Worm (Caenorhabditis elegans) whole organism, L4 larva: ENCODE results near the gene skih-2.
A peak's percentile ranks its signal among the peaks of the same experiment; 100 is the strongest.

Experiments
- D1046.2 ChIP-seq: fragments of 200-800 bp; sonication (Bioruptor generic); IDR thresholded peaks from 2 replicates; pipeline ENCODE4 v1.3.6; 2022; ENCODE audit warnings: missing genetic modification characterization, missing compliant biosample characterization
- F44E2.7 ChIP-seq: fragments of 200-800 bp; sonication (Bioruptor generic); IDR thresholded peaks from 2 replicates; pipeline ENCODE4 v2.1.2; 2022; ENCODE audit warnings: missing genetic modification characterization, missing compliant biosample characterization
- F49E8.2 ChIP-seq: sonication (generic microtip); optimal IDR thresholded peaks from 2 replicates; lab custom pipeline; 2016; ENCODE audit warnings: missing compliant biosample characterization, mild to moderate bottlenecking, missing genetic modification characterization, borderline replicate concordance
- Y105C5A.15 ChIP-seq: fragments of 200-800 bp; sonication (Bioruptor generic); IDR thresholded peaks from 2 replicates; pipeline ENCODE4 v1.3.6; 2022; ENCODE audit warnings: missing genetic modification characterization, missing compliant biosample characterization
- Y5F2A.4 ChIP-seq: fragments of 200-800 bp; sonication (Bioruptor generic); optimal IDR thresholded peaks from 2 replicates; lab custom pipeline; 2018; ENCODE audit warnings: mild to moderate bottlenecking, missing genetic modification characterization, missing compliant biosample characterization
- Y75B8A.6 ChIP-seq: fragments of 200-800 bp; sonication (Bioruptor generic); IDR thresholded peaks from 2 replicates; pipeline ENCODE4 v1.3.6; 2022; ENCODE audit warnings: missing genetic modification reagents, missing genetic modification characterization, missing compliant biosample characterization
- ZK337.2 ChIP-seq: fragments of 200-800 bp; sonication (Bioruptor generic); IDR thresholded peaks from 2 replicates; pipeline ENCODE4 v1.3.6; 2022; ENCODE audit warnings: missing genetic modification reagents, missing genetic modification characterization, missing compliant biosample characterization
- ceh-28 ChIP-seq: fragments of 150-350 bp; optimal IDR thresholded peaks from 2 replicates; lab custom pipeline; 2014; ENCODE audit warnings: missing biosample characterization, missing genetic modification reagents, missing genetic modification characterization
- ces-1 ChIP-seq: fragments of 150-350 bp; sonication (generic microtip); optimal IDR thresholded peaks from 4 replicates; lab custom pipeline; 2014; ENCODE audit warnings: missing biosample characterization, missing genetic modification reagents, missing genetic modification characterization
- daf-19 ChIP-seq: fragments of 200-800 bp; sonication (Bioruptor generic); conservative IDR thresholded peaks from 2 replicates; pipeline ENCODE4 v1.3.6; 2022; ENCODE audit warnings: missing genetic modification characterization, missing compliant biosample characterization
- dmd-9 ChIP-seq: fragments of 200-800 bp; sonication (Bioruptor generic); IDR thresholded peaks from 2 replicates; pipeline ENCODE4 v1.3.6; 2022; ENCODE audit warnings: missing genetic modification reagents, missing genetic modification characterization, missing compliant biosample characterization
- dve-1 ChIP-seq: sonication (generic microtip); optimal IDR thresholded peaks from 2 replicates; lab custom pipeline; 2017; ENCODE audit warnings: antibody characterized with exemption, mild to moderate bottlenecking, missing genetic modification characterization, missing compliant biosample characterization; ENCODE audit not compliant: insufficient read depth
- egl-43 ChIP-seq: fragments of 200-800 bp; sonication (Bioruptor generic); IDR thresholded peaks from 2 replicates; pipeline ENCODE4 v1.3.6; 2022; ENCODE audit warnings: missing genetic modification reagents, missing genetic modification characterization, missing compliant biosample characterization
- fos-1 ChIP-seq: fragments of 150-350 bp; optimal IDR thresholded peaks from 2 replicates; lab custom pipeline; 2014; ENCODE audit warnings: missing biosample characterization, missing genetic modification characterization
- gei-8 ChIP-seq: fragments of 200-800 bp; sonication (Bioruptor generic); optimal IDR thresholded peaks from 2 replicates; lab custom pipeline; 2018; ENCODE audit warnings: mild to moderate bottlenecking, missing genetic modification characterization, missing compliant biosample characterization
- hlh-30 ChIP-seq: sonication (generic microtip); optimal IDR thresholded peaks from 2 replicates; lab custom pipeline; 2017; ENCODE audit warnings: antibody characterized with exemption, mild to moderate bottlenecking, missing genetic modification characterization, missing compliant biosample characterization; ENCODE audit not compliant: insufficient read depth
- hmg-1.1 ChIP-seq: fragments of 200-800 bp; sonication (Bioruptor generic); IDR thresholded peaks from 2 replicates; pipeline ENCODE4 v1.3.6; 2022; ENCODE audit warnings: missing genetic modification reagents, missing genetic modification characterization, missing compliant biosample characterization
- jun-1 ChIP-seq: fragments of 150-350 bp; optimal IDR thresholded peaks from 2 replicates; lab custom pipeline; 2014; ENCODE audit warnings: missing biosample characterization, missing genetic modification reagents, missing genetic modification characterization
- lin-1 ChIP-seq: fragments of 200-800 bp; sonication (Bioruptor generic); IDR thresholded peaks from 2 replicates; pipeline ENCODE4 v1.3.6; 2022; ENCODE audit warnings: missing genetic modification reagents, missing genetic modification characterization, missing compliant biosample characterization
- lin-13 ChIP-seq: fragments of 150-350 bp; optimal IDR thresholded peaks from 2 replicates; lab custom pipeline; 2014; ENCODE audit warnings: missing biosample characterization, missing genetic modification reagents, missing genetic modification characterization
- lin-15B ChIP-seq: fragments of 150-350 bp; sonication (generic microtip); optimal IDR thresholded peaks from 3 replicates; lab custom pipeline; 2014; ENCODE audit warnings: missing biosample characterization, missing genetic modification characterization
- lin-38 ChIP-seq: fragments of 200-800 bp; sonication (Bioruptor generic); IDR thresholded peaks from 2 replicates; pipeline ENCODE4 v1.3.6; 2022; ENCODE audit warnings: missing genetic modification reagents, missing genetic modification characterization, missing compliant biosample characterization
- lin-39 ChIP-seq: fragments of 150-350 bp; optimal IDR thresholded peaks from 2 replicates; lab custom pipeline; 2014; ENCODE audit warnings: missing biosample characterization, missing genetic modification reagents, missing genetic modification characterization
- madf-5 ChIP-seq, 2 experiments: fragments of 200-800 bp; sonication (Bioruptor generic); IDR thresholded peaks; 2 replicates each; pipeline ENCODE4 v1.3.6; 2022; ENCODE audit warnings: missing compliant biosample characterization in 2 of 2, missing genetic modification characterization in 2 of 2
- madf-9 ChIP-seq: fragments of 200-800 bp; sonication (Bioruptor generic); conservative IDR thresholded peaks from 2 replicates; pipeline ENCODE4 v1.3.6; 2022; ENCODE audit warnings: missing genetic modification reagents, missing genetic modification characterization, missing compliant biosample characterization
- mep-1 ChIP-seq: fragments of 150-350 bp; sonication (generic microtip); optimal IDR thresholded peaks from 3 replicates; lab custom pipeline; 2014; ENCODE audit warnings: missing biosample characterization, missing genetic modification characterization
- mes-2 ChIP-seq: sonication (generic microtip); optimal IDR thresholded peaks from 2 replicates; lab custom pipeline; 2016; ENCODE audit warnings: missing genotype, mild to moderate bottlenecking, missing genetic modification characterization, missing compliant biosample characterization; ENCODE audit not compliant: poor library complexity, severe bottlenecking
- mxl-2 ChIP-seq: fragments of 200-800 bp; sonication (Bioruptor generic); conservative IDR thresholded peaks from 2 replicates; pipeline ENCODE4 v1.3.6; 2022; ENCODE audit warnings: missing genetic modification reagents, missing genetic modification characterization, missing compliant biosample characterization
- mxl-3 ChIP-seq: fragments of 200-800 bp; sonication (Bioruptor generic); optimal IDR thresholded peaks from 2 replicates; lab custom pipeline; 2018; ENCODE audit warnings: mild to moderate bottlenecking, missing genetic modification characterization, missing compliant biosample characterization
- nhr-10 ChIP-seq: fragments of 150-350 bp; optimal IDR thresholded peaks from 2 replicates; lab custom pipeline; 2014; ENCODE audit warnings: missing biosample characterization, missing genetic modification characterization
- nhr-102 ChIP-seq: sonication (generic microtip); optimal IDR thresholded peaks from 2 replicates; lab custom pipeline; 2016; ENCODE audit warnings: mild to moderate bottlenecking, missing genetic modification characterization, moderate library complexity, missing compliant biosample characterization
- nhr-11 ChIP-seq: fragments of 150-350 bp; optimal IDR thresholded peaks from 2 replicates; lab custom pipeline; 2014; ENCODE audit warnings: missing biosample characterization, missing genetic modification characterization
- nhr-111 ChIP-seq: fragments of 200-800 bp; sonication (Bioruptor generic); optimal IDR thresholded peaks from 2 replicates; lab custom pipeline; 2018; ENCODE audit warnings: mild to moderate bottlenecking, missing genetic modification characterization, missing compliant biosample characterization
- nhr-25 ChIP-seq: sonication (generic microtip); optimal IDR thresholded peaks from 2 replicates; lab custom pipeline; 2017; ENCODE audit warnings: missing genetic modification characterization, mild to moderate bottlenecking, missing compliant biosample characterization, antibody characterized with exemption, moderate library complexity, borderline replicate concordance; ENCODE audit not compliant: insufficient read depth
- nhr-76 ChIP-seq: fragments of 150-350 bp; optimal IDR thresholded peaks from 2 replicates; lab custom pipeline; 2014; ENCODE audit warnings: missing biosample characterization, missing genetic modification characterization
- nhr-77 ChIP-seq: fragments of 150-350 bp; optimal IDR thresholded peaks from 2 replicates; lab custom pipeline; 2014; ENCODE audit warnings: missing biosample characterization, missing genetic modification characterization
- php-3 ChIP-seq: fragments of 200-800 bp; sonication (Bioruptor generic); IDR thresholded peaks from 2 replicates; pipeline ENCODE4 v1.3.6; 2022; ENCODE audit warnings: missing genetic modification reagents, missing genetic modification characterization, missing compliant biosample characterization
- pqm-1 ChIP-seq: sonication (generic microtip); optimal IDR thresholded peaks from 2 replicates; lab custom pipeline; 2017; ENCODE audit warnings: missing biosample characterization, missing genetic modification characterization
- saeg-2 ChIP-seq: fragments of 200-800 bp; sonication (Bioruptor generic); IDR thresholded peaks from 2 replicates; pipeline ENCODE4 v1.3.6; 2022; ENCODE audit warnings: missing genetic modification reagents, missing genetic modification characterization, missing compliant biosample characterization
- snpc-1.2 ChIP-seq: fragments of 200-800 bp; sonication (Bioruptor generic); IDR thresholded peaks from 2 replicates; pipeline ENCODE4 v1.3.6; 2022; ENCODE audit warnings: missing genetic modification reagents, missing genetic modification characterization, missing compliant biosample characterization
- snpc-4 ChIP-seq: fragments of 150-350 bp; optimal IDR thresholded peaks from 2 replicates; lab custom pipeline; 2014; ENCODE audit warnings: missing biosample characterization, missing genetic modification characterization
- spr-1 ChIP-seq: sonication (generic microtip); optimal IDR thresholded peaks from 2 replicates; lab custom pipeline; 2016; ENCODE audit warnings: mild to moderate bottlenecking, missing genetic modification characterization, missing compliant biosample characterization
- spr-3 ChIP-seq: fragments of 200-800 bp; sonication (Bioruptor generic); optimal IDR thresholded peaks from 2 replicates; lab custom pipeline; 2018; ENCODE audit warnings: mild to moderate bottlenecking, missing genetic modification characterization, missing compliant biosample characterization
- tag-97 ChIP-seq: fragments of 200-800 bp; sonication (Bioruptor generic); IDR thresholded peaks from 2 replicates; pipeline ENCODE4 v1.3.6; 2022; ENCODE audit warnings: missing genetic modification characterization, missing compliant biosample characterization
- unc-130 ChIP-seq: sonication (generic microtip); optimal IDR thresholded peaks from 2 replicates; lab custom pipeline; 2016; ENCODE audit warnings: missing genetic modification reagents, missing genetic modification characterization, missing compliant biosample characterization
- unc-62 ChIP-seq, 3 experiments: fragments of 150-350 bp in 1 of 3; sonication (generic microtip); optimal IDR thresholded peaks in 2 of 3; peaks in 1 of 3; 1 replicate in 1 of 3; 2 replicates in 2 of 3; lab custom pipeline; 2014 to 2017; ENCODE audit warnings: missing biosample characterization in 3 of 3, missing genetic modification characterization in 3 of 3, missing genetic modification reagents in 3 of 3, missing genotype in 1 of 3
- vab-7 ChIP-seq: fragments of 200-800 bp; sonication (Bioruptor generic); IDR thresholded peaks from 2 replicates; pipeline ENCODE4 v1.3.6; 2022; ENCODE audit warnings: missing genetic modification reagents, missing genetic modification characterization, missing compliant biosample characterization
- zag-1 ChIP-seq: fragments of 150-350 bp; optimal IDR thresholded peaks from 2 replicates; lab custom pipeline; 2014; ENCODE audit warnings: missing biosample characterization, missing genetic modification characterization
- zfp-3 ChIP-seq: fragments of 200-800 bp; sonication (Bioruptor generic); conservative IDR thresholded peaks from 2 replicates; pipeline ENCODE4 v1.3.6; 2022; ENCODE audit warnings: missing genetic modification reagents, missing genetic modification characterization, missing compliant biosample characterization

Gene skih-2

ce11 chrIV:11142314-11143227 is at the start of gene skih-2:
skih-2 (minus strand) TSS chrIV:11142364.
- TF ChIP-seq nhr-111 (GFP tag; lab: Kevin White, UChicago) = no peak
- peak; percentile 21; the same call in 1 of the 2 replicates for TF ChIP-seq snpc-1.2 (GFP tag; lab: Robert Waterston, UW)
- no peak for TF ChIP-seq spr-1
- no peak for TF ChIP-seq lin-13 (GFP tag; lab: Kevin White, UChicago)
- no peak for TF ChIP-seq Y105C5A.15
- TF ChIP-seq lin-39 (tag; lab: Kevin White, UChicago) = no peak
- no peak for TF ChIP-seq Y5F2A.4 (GFP tag; lab: Kevin White, UChicago)
- TF ChIP-seq gei-8 (GFP tag; lab: Kevin White, UChicago) = no peak
- no peak for TF ChIP-seq ZK337.2 (GFP tag; lab: Robert Waterston, UW)
- TF ChIP-seq mes-2 = no peak
- TF ChIP-seq pqm-1 = no peak
- TF ChIP-seq F49E8.2 (tag; lab: Kevin White, UChicago) = peak; percentile 64
- no peak for TF ChIP-seq fos-1 (tag; lab: Kevin White, UChicago)
- no peak for TF ChIP-seq zag-1
- TF ChIP-seq nhr-102 (tag; lab: Kevin White, UChicago) = no peak
- no peak for TF ChIP-seq Y75B8A.6 (GFP tag; lab: Robert Waterston, UW)
- no peak for TF ChIP-seq ces-1 (GFP tag; lab: Kevin White, UChicago)
- TF ChIP-seq F44E2.7 (GFP tag; lab: Robert Waterston, UW) = no peak
- no peak for TF ChIP-seq egl-43 (GFP tag; lab: Robert Waterston, UW)
- no peak for TF ChIP-seq nhr-76 (tag; lab: Kevin White, UChicago)
- TF ChIP-seq vab-7 (GFP tag; lab: Robert Waterston, UW) = no peak
- TF ChIP-seq nhr-77 (tag; lab: Kevin White, UChicago) = peak; percentile 7
- no peak for TF ChIP-seq php-3 (GFP tag; lab: Robert Waterston, UW)
- TF ChIP-seq daf-19 = no peak
- TF ChIP-seq dve-1 (tag; lab: Kevin White, UChicago) = no peak
- TF ChIP-seq unc-130 = peak; percentile 32
- no peak for TF ChIP-seq unc-62 (GFP tag; optimal IDR thresholded peaks at IDR 0.05 in 1 of 2; lab: Kevin White, UChicago)
- no peak for TF ChIP-seq unc-62 (tag; optimal IDR thresholded peaks at IDR 0.05; lab: Kevin White, UChicago)
- no peak for TF ChIP-seq saeg-2
- TF ChIP-seq snpc-4 (tag; lab: Kevin White, UChicago) = no peak
- TF ChIP-seq hmg-1.1 (GFP tag; lab: Robert Waterston, UW) = no peak
- no peak for TF ChIP-seq mxl-3 (GFP tag; lab: Kevin White, UChicago)
- TF ChIP-seq jun-1 (tag; lab: Kevin White, UChicago) = no peak
- TF ChIP-seq zfp-3 (GFP tag; lab: Robert Waterston, UW) = no peak
- no peak for TF ChIP-seq ceh-28
- TF ChIP-seq nhr-11 (tag; lab: Kevin White, UChicago) = no peak
- TF ChIP-seq D1046.2 (GFP tag; lab: Robert Waterston, UW) = no peak
- no peak for TF ChIP-seq tag-97 (GFP tag; lab: Robert Waterston, UW)
- TF ChIP-seq madf-5 (GFP tag; IDR thresholded peaks at IDR 0.05; lab: Robert Waterston, UW) = no peak
- TF ChIP-seq madf-9 = no peak
- peak; percentile 29 for TF ChIP-seq hlh-30
- TF ChIP-seq mxl-2 (GFP tag; lab: Robert Waterston, UW) = no peak
- TF ChIP-seq lin-38 (GFP tag; lab: Robert Waterston, UW) = peak; percentile 40
- TF ChIP-seq lin-1 (GFP tag; lab: Robert Waterston, UW) = no peak
- no peak for TF ChIP-seq spr-3 (GFP tag; lab: Kevin White, UChicago)
- TF ChIP-seq nhr-25 = no peak
- no peak for TF ChIP-seq lin-15B
- TF ChIP-seq nhr-10 (tag; lab: Kevin White, UChicago) = no peak
- TF ChIP-seq dmd-9 (GFP tag; lab: Robert Waterston, UW) = no peak
- no peak for TF ChIP-seq mep-1
